Fruit fly (Drosophila melanogaster) whole organism, embryonic: ENCODE results near the gene smid.

Experiments
- Aef1 ChIP-seq: fragments of 200-800 bp; sonication (Bioruptor generic); IDR thresholded peaks from 3 replicates; pipeline ENCODE4 v1.3.6; 2022; ENCODE audit warnings: missing biosample characterization, missing genetic modification characterization
- Bdp1 ChIP-seq: fragments of 200-800 bp; sonication (Bioruptor generic); optimal IDR thresholded peaks from 3 replicates; lab custom pipeline; 2016; ENCODE audit warnings: missing biosample characterization, missing genetic modification characterization
- CG1024 ChIP-seq: fragments of 200-800 bp; sonication (Bioruptor generic); IDR thresholded peaks from 2 replicates; pipeline ENCODE4 v1.3.6; 2022; ENCODE audit warnings: missing biosample characterization, missing genetic modification characterization
- CG10979 ChIP-seq: fragments of 200-800 bp; sonication (Bioruptor generic); optimal IDR thresholded peaks from 2 replicates; lab custom pipeline; 2018; ENCODE audit warnings: missing biosample characterization, mild to moderate bottlenecking, missing genetic modification characterization, moderate library complexity
- CG12391 ChIP-seq: fragments of 200-800 bp; sonication (Bioruptor generic); optimal IDR thresholded peaks from 3 replicates; lab custom pipeline; 2018; ENCODE audit warnings: missing biosample characterization, mild to moderate bottlenecking, missing genetic modification characterization, moderate library complexity
- CG12659 ChIP-seq: fragments of 200-800 bp; sonication (Bioruptor generic); optimal IDR thresholded peaks from 3 replicates; lab custom pipeline; 2017; ENCODE audit warnings: mild to moderate bottlenecking, missing biosample characterization, missing genetic modification reagents, missing genetic modification characterization
- CG13123 ChIP-seq: fragments of 200-800 bp; sonication (Bioruptor generic); optimal IDR thresholded peaks from 2 replicates; lab custom pipeline; 2016; ENCODE audit warnings: missing biosample characterization, missing genetic modification characterization
- CG13287 ChIP-seq: fragments of 200-800 bp; sonication (Bioruptor generic); IDR thresholded peaks from 2 replicates; pipeline ENCODE4 v1.3.6; 2022; ENCODE audit warnings: missing biosample characterization, missing genetic modification characterization; ENCODE audit not compliant: partially characterized antibody
- CG15479 ChIP-seq: fragments of 200-800 bp; sonication (Bioruptor generic); optimal IDR thresholded peaks from 3 replicates; lab custom pipeline; 2019; ENCODE audit warnings: missing biosample characterization, mild to moderate bottlenecking, missing genetic modification characterization, moderate library complexity
- CG17359 ChIP-seq: fragments of 200-800 bp; sonication (Bioruptor generic); optimal IDR thresholded peaks from 3 replicates; lab custom pipeline; 2018; ENCODE audit warnings: missing biosample characterization, mild to moderate bottlenecking, missing genetic modification characterization, moderate library complexity
- CG17568 ChIP-seq: fragments of 200-800 bp; sonication (Bioruptor generic); optimal IDR thresholded peaks from 2 replicates; lab custom pipeline; 2018; ENCODE audit warnings: missing biosample characterization, mild to moderate bottlenecking, missing genetic modification characterization, moderate library complexity
- CG1832 ChIP-seq: fragments of 200-800 bp; sonication (Bioruptor generic); optimal IDR thresholded peaks from 2 replicates; lab custom pipeline; 2017; ENCODE audit warnings: missing biosample characterization, mild to moderate bottlenecking, missing genetic modification characterization, inconsistent platforms
- CG4282 ChIP-seq: fragments of 200-800 bp; sonication (Bioruptor generic); optimal IDR thresholded peaks from 2 replicates; lab custom pipeline; 2016; ENCODE audit warnings: missing biosample characterization, missing genetic modification characterization
- CG4424 ChIP-seq: fragments of 200-800 bp; sonication (Bioruptor generic); optimal IDR thresholded peaks from 3 replicates; lab custom pipeline; 2016; ENCODE audit warnings: missing biosample characterization, missing genetic modification characterization
- CG7357 ChIP-seq: fragments of 200-800 bp; sonication (Bioruptor generic); IDR thresholded peaks from 3 replicates; pipeline ENCODE4 v1.3.6; 2022; ENCODE audit warnings: missing biosample characterization, missing genetic modification characterization
- CG7372 ChIP-seq: fragments of 200-800 bp; sonication (Bioruptor generic); IDR thresholded peaks from 2 replicates; pipeline ENCODE4 v1.3.6; 2022; ENCODE audit warnings: missing biosample characterization, missing genetic modification characterization
- CG7839 ChIP-seq: fragments of 200-800 bp; sonication (Bioruptor generic); optimal IDR thresholded peaks from 3 replicates; lab custom pipeline; 2018; ENCODE audit warnings: missing biosample characterization, mild to moderate bottlenecking, missing genetic modification characterization, moderate library complexity
- CG8089 ChIP-seq: fragments of 200-800 bp; sonication (Bioruptor generic); optimal IDR thresholded peaks from 3 replicates; lab custom pipeline; 2016; ENCODE audit warnings: missing biosample characterization, missing genetic modification characterization
- CG9609 ChIP-seq: fragments of 200-800 bp; sonication (Bioruptor generic); optimal IDR thresholded peaks from 3 replicates; lab custom pipeline; 2016; ENCODE audit warnings: missing biosample characterization, missing genetic modification characterization
- Dek ChIP-seq: fragments of 200-800 bp; sonication (Bioruptor generic); optimal IDR thresholded peaks from 3 replicates; lab custom pipeline; 2019; ENCODE audit warnings: missing biosample characterization, mild to moderate bottlenecking, missing genetic modification characterization, moderate library complexity
- Dfd ChIP-seq, 2 experiments: fragments of >200 bp; optimal IDR thresholded peaks; 2 replicates each; lab custom pipeline; 2017; ENCODE audit warnings: missing biosample characterization in 2 of 2, missing genetic modification characterization in 2 of 2
- ERR ChIP-seq: fragments of 200-800 bp; sonication (Bioruptor generic); optimal IDR thresholded peaks from 2 replicates; lab custom pipeline; 2016; ENCODE audit warnings: missing biosample characterization, missing genetic modification characterization
- Ets65A ChIP-seq: fragments of 200-800 bp; sonication (Bioruptor generic); peaks from one replicate; lab custom pipeline; 2016; ENCODE audit warnings: missing biosample characterization, missing genetic modification characterization
- HHEX ChIP-seq: fragments of 200-800 bp; sonication (Bioruptor generic); optimal IDR thresholded peaks from 3 replicates; lab custom pipeline; 2017; ENCODE audit warnings: missing biosample characterization, mild to moderate bottlenecking, missing genetic modification characterization, missing genetic modification reagents
- Hr78 ChIP-seq, 2 experiments: fragments of 200-800 bp in 1 of 2; fragments of >200 bp in 1 of 2; sonication (Bioruptor generic) in 1 of 2; optimal IDR thresholded peaks; 2 replicates each; lab custom pipeline; 2017 to 2019; ENCODE audit warnings: missing biosample characterization in 2 of 2, missing genetic modification characterization in 2 of 2, mild to moderate bottlenecking in 1 of 2, moderate library complexity in 1 of 2
- MESR4 ChIP-seq: fragments of 200-800 bp; sonication (Bioruptor generic); optimal IDR thresholded peaks from 2 replicates; lab custom pipeline; 2018; ENCODE audit warnings: missing biosample characterization, mild to moderate bottlenecking, missing genetic modification characterization, moderate library complexity
- Nf-YC ChIP-seq: fragments of 200-800 bp; optimal IDR thresholded peaks from 3 replicates; lab custom pipeline; 2019; ENCODE audit warnings: missing biosample characterization, mild to moderate bottlenecking, missing genetic modification characterization, moderate library complexity
- Pdp1 ChIP-seq, 2 experiments: fragments of 200-800 bp; sonication (Bioruptor generic); optimal IDR thresholded peaks; 3 replicates each; lab custom pipeline; 2016; ENCODE audit warnings: missing biosample characterization in 2 of 2, missing genetic modification characterization in 2 of 2, mild to moderate bottlenecking in 1 of 2, moderate library complexity in 1 of 2
- Ptx1 ChIP-seq: fragments of 200-800 bp; sonication (Bioruptor generic); IDR thresholded peaks from 2 replicates; pipeline ENCODE4 v1.3.6; 2022; ENCODE audit warnings: missing biosample characterization, missing genetic modification characterization
- Rx ChIP-seq: fragments of 200-800 bp; sonication (Bioruptor generic); IDR thresholded peaks from 2 replicates; pipeline ENCODE4 v1.3.6; 2022; ENCODE audit warnings: missing biosample characterization, missing genetic modification characterization
- Xbp1 ChIP-seq: fragments of 200-800 bp; sonication (Bioruptor generic); optimal IDR thresholded peaks from 3 replicates; lab custom pipeline; 2016; ENCODE audit warnings: missing biosample characterization, mild to moderate bottlenecking, missing genetic modification characterization
- YL-1 ChIP-seq: fragments of 200-800 bp; sonication (Bioruptor generic); optimal IDR thresholded peaks from 3 replicates; lab custom pipeline; 2017; ENCODE audit warnings: missing biosample characterization, mild to moderate bottlenecking, missing genetic modification characterization
- ase ChIP-seq: fragments of 200-800 bp; sonication (Bioruptor generic); IDR thresholded peaks from 3 replicates; pipeline ENCODE4 v1.3.6; 2022; ENCODE audit warnings: missing biosample characterization, missing genetic modification characterization
- ash1 ChIP-seq: fragments of 200-800 bp; sonication (Bioruptor generic); optimal IDR thresholded peaks from 2 replicates; lab custom pipeline; 2018; ENCODE audit warnings: missing biosample characterization, mild to moderate bottlenecking, missing genetic modification characterization
- crp ChIP-seq, 2 experiments: fragments of 200-800 bp; sonication (Bioruptor generic); optimal IDR thresholded peaks; 2 replicates in 1 of 2; 3 replicates in 1 of 2; lab custom pipeline; 2017; ENCODE audit warnings: missing biosample characterization in 2 of 2, missing genetic modification characterization in 2 of 2, mild to moderate bottlenecking in 1 of 2, moderate library complexity in 1 of 2
- da ChIP-seq: fragments of 200-800 bp; sonication (Bioruptor generic); optimal IDR thresholded peaks from 2 replicates; lab custom pipeline; 2016; ENCODE audit warnings: missing biosample characterization, missing genetic modification characterization
- dmrt11E ChIP-seq: fragments of 200-800 bp; sonication (Bioruptor generic); optimal IDR thresholded peaks from 3 replicates; lab custom pipeline; 2018; ENCODE audit warnings: missing biosample characterization, mild to moderate bottlenecking, missing genetic modification characterization, moderate library complexity
- hbn ChIP-seq: fragments of 200-800 bp; sonication (Bioruptor generic); IDR thresholded peaks from 2 replicates; pipeline ENCODE4 v1.3.6; 2022; ENCODE audit warnings: missing biosample characterization, missing genetic modification characterization; ENCODE audit not compliant: partially characterized antibody
- maf-S ChIP-seq: fragments of 200-800 bp; sonication (Bioruptor generic); optimal IDR thresholded peaks from 2 replicates; lab custom pipeline; 2016; ENCODE audit warnings: missing biosample characterization, missing genetic modification characterization
- mld ChIP-seq: fragments of 200-800 bp; sonication (Bioruptor generic); IDR thresholded peaks from 3 replicates; pipeline ENCODE4 v1.3.6; 2022; ENCODE audit warnings: missing biosample characterization, missing genetic modification characterization; ENCODE audit not compliant: partially characterized antibody
- sc ChIP-seq, 3 experiments: fragments of >200 bp in 2 of 3; fragments of 200-800 bp in 1 of 3; sonication (Bioruptor generic) in 1 of 3; optimal IDR thresholded peaks; 2 replicates in 2 of 3; 3 replicates in 1 of 3; lab custom pipeline; 2017; ENCODE audit warnings: mild to moderate bottlenecking in 1 of 3, missing biosample characterization in 1 of 3, missing genetic modification characterization in 1 of 3, missing genetic modification reagents in 1 of 3
- shn ChIP-seq: fragments of 200-800 bp; sonication (Bioruptor generic); optimal IDR thresholded peaks from 3 replicates; lab custom pipeline; 2016; ENCODE audit warnings: missing biosample characterization, missing genetic modification characterization
- slbo ChIP-seq: fragments of 200-800 bp; sonication (Bioruptor generic); IDR thresholded peaks from 2 replicates; pipeline ENCODE4 v1.3.6; 2022; ENCODE audit warnings: missing biosample characterization, missing genetic modification characterization
- slp2 ChIP-seq: fragments of 200-800 bp; sonication (Bioruptor generic); optimal IDR thresholded peaks from 2 replicates; lab custom pipeline; 2016; ENCODE audit warnings: missing biosample characterization, missing genetic modification characterization
- sqz ChIP-seq: fragments of 200-800 bp; sonication (Bioruptor generic); optimal IDR thresholded peaks from 3 replicates; lab custom pipeline; 2018; ENCODE audit warnings: missing biosample characterization, mild to moderate bottlenecking, missing genetic modification characterization
- sug ChIP-seq: fragments of 200-800 bp; optimal IDR thresholded peaks from 2 replicates; lab custom pipeline; 2019; ENCODE audit warnings: missing biosample characterization, mild to moderate bottlenecking, missing genetic modification characterization, moderate library complexity
- trem ChIP-seq: fragments of 200-800 bp; optimal IDR thresholded peaks from 3 replicates; lab custom pipeline; 2019; ENCODE audit warnings: missing biosample characterization, mild to moderate bottlenecking, missing genetic modification characterization, moderate library complexity
- tx ChIP-seq: fragments of 200-800 bp; sonication (Bioruptor generic); optimal IDR thresholded peaks from 2 replicates; lab custom pipeline; 2016; ENCODE audit warnings: missing biosample characterization, missing genetic modification characterization

The smid gene

dm6 chr3L:7381359-7381976, at the start of gene smid, which contains the start of gene SMSr (continued):
- peak; percentile 48 for TF ChIP-seq Dek (tag; lab: Kevin White, UChicago)
- peak; percentile 96 for TF ChIP-seq Ets65A
- TF ChIP-seq Xbp1 (GFP tag; lab: Kevin White, UChicago) = peak; percentile 72
- peak; percentile 78 for TF ChIP-seq YL-1 (GFP tag; lab: Kevin White, UChicago)
- TF ChIP-seq tx (GFP tag; lab: Kevin White, UChicago) = peak; percentile 60
- TF ChIP-seq da (GFP tag; lab: Kevin White, UChicago) = no peak
- TF ChIP-seq sug (tag; lab: Kevin White, UChicago) = peak; percentile 100
- peak; percentile 27 for TF ChIP-seq CG7372 (GFP tag; lab: Robert Waterston, UW)
- TF ChIP-seq CG9609 (GFP tag; lab: Kevin White, UChicago) = peak; percentile 20
- no peak for TF ChIP-seq Nf-YC
- peak; percentile 53 for TF ChIP-seq CG17359 (tag; lab: Kevin White, UChicago)
- TF ChIP-seq hbn (GFP tag; lab: Robert Waterston, UW) = peak; percentile 71; the same call in 1 of the 2 replicates
- 0 out of 2 replicates have a peak, but pooled peaks have one; percentile 10 for TF ChIP-seq Rx (GFP tag; lab: Robert Waterston, UW)
- TF ChIP-seq CG4282 (GFP tag; lab: Kevin White, UChicago) = no peak
- peak; percentile 80 for TF ChIP-seq CG1832 (GFP tag; lab: Kevin White, UChicago)
- peak; percentile 62 for TF ChIP-seq CG10979 (tag; lab: Kevin White, UChicago)
- TF ChIP-seq CG17568 (GFP tag; lab: Kevin White, UChicago) = no peak
- peak; percentile 99 for TF ChIP-seq CG7357 (GFP tag; lab: Robert Waterston, UW)
- peak; percentile 42 for TF ChIP-seq slp2 (GFP tag; lab: Kevin White, UChicago)
- peak; percentile 83 to 99 for TF ChIP-seq crp (GFP tag; optimal IDR thresholded peaks at IDR 0.05; lab: Kevin White, UChicago)
- peak; percentile 71 for TF ChIP-seq CG12659
- no peak for TF ChIP-seq CG15479
- peak; percentile 57 for TF ChIP-seq Bdp1 (GFP tag; lab: Kevin White, UChicago)
- TF ChIP-seq MESR4 (GFP tag; lab: Kevin White, UChicago) = peak; percentile 56
- TF ChIP-seq CG7839 (tag; lab: Kevin White, UChicago) = peak; percentile 66
- TF ChIP-seq Ptx1 = peak; percentile 71
- peak; percentile 85 for TF ChIP-seq trem
- peak; percentile 80 for TF ChIP-seq mld
- peak; percentile 23 for TF ChIP-seq CG13123 (GFP tag; lab: Kevin White, UChicago)
- TF ChIP-seq shn (GFP tag; lab: Kevin White, UChicago) = peak; percentile 35
- TF ChIP-seq CG8089 = peak; percentile 47
- peak; percentile 42 for TF ChIP-seq CG4424 (GFP tag; lab: Kevin White, UChicago)
- TF ChIP-seq ase (GFP tag; lab: Robert Waterston, UW) = 0 out of 3 replicates have a peak, but pooled peaks have one; percentile 42
- no peak for TF ChIP-seq ash1
- peak; percentile 80 for TF ChIP-seq CG12391 (tag; lab: Kevin White, UChicago)
- TF ChIP-seq sc (optimal IDR thresholded peaks at IDR 0.05; lab: Kevin White, UChicago) = no peak
- TF ChIP-seq sc (GFP tag; optimal IDR thresholded peaks at IDR 0.05; lab: Kevin White, UChicago) = peak; percentile 31
- peak; percentile 29 to 46 for TF ChIP-seq Pdp1 (GFP tag; optimal IDR thresholded peaks at IDR 0.05; lab: Kevin White, UChicago)
- peak; percentile 44 for TF ChIP-seq maf-S (GFP tag; lab: Kevin White, UChicago)
- TF ChIP-seq HHEX (GFP tag; lab: Kevin White, UChicago) = no peak
- TF ChIP-seq ERR (GFP tag; lab: Kevin White, UChicago) = no peak
- peak in 1 of 2 experiments; percentile 52 for TF ChIP-seq Dfd (GFP tag; optimal IDR thresholded peaks at IDR 0.05; lab: Kevin White, UChicago)
- peak; percentile 70 for TF ChIP-seq dmrt11E
- peak; percentile 25 for TF ChIP-seq sqz (GFP tag; lab: Kevin White, UChicago)
- TF ChIP-seq slbo = peak; percentile 76
- TF ChIP-seq Aef1 = peak; percentile 66
- peak; percentile 28; the same call in 1 of the 2 replicates for TF ChIP-seq CG1024
- TF ChIP-seq Hr78 (GFP tag; optimal IDR thresholded peaks at IDR 0.05; lab: Kevin White, UChicago) = no peak
- peak; percentile 92 for TF ChIP-seq CG13287 (GFP tag; lab: Robert Waterston, UW)
